Worm (Caenorhabditis elegans) whole organism, early embryonic: ENCODE data around the gene twk-2.

Experiments
- B0310.2 ChIP-seq: sonication (generic microtip); optimal IDR thresholded peaks from 2 replicates; lab custom pipeline; 2016; ENCODE audit warnings: mild to moderate bottlenecking, missing genetic modification characterization, missing compliant biosample characterization
- ama-1 ChIP-seq: fragments of 150-350 bp; optimal IDR thresholded peaks from 2 replicates; lab custom pipeline; 2014
- ceh-36 ChIP-seq: sonication (generic microtip); optimal IDR thresholded peaks from 2 replicates; lab custom pipeline; 2016; ENCODE audit warnings: missing genetic modification characterization, inconsistent platforms, missing compliant biosample characterization
- ets-7 ChIP-seq: sonication (generic microtip); optimal IDR thresholded peaks from 2 replicates; lab custom pipeline; 2016; ENCODE audit warnings: missing genotype, missing genetic modification characterization, missing compliant biosample characterization
- flt-1 ChIP-seq: fragments of 200-800 bp; sonication (Bioruptor generic); IDR thresholded peaks from 2 replicates; pipeline ENCODE4 v1.3.6; 2022; ENCODE audit warnings: missing genetic modification characterization, missing compliant biosample characterization
- hmbx-1 ChIP-seq: sonication (generic microtip); optimal IDR thresholded peaks from 2 replicates; lab custom pipeline; 2016; ENCODE audit warnings: mild to moderate bottlenecking, missing genetic modification characterization, missing compliant biosample characterization
- hnd-1 ChIP-seq: sonication (generic microtip); optimal IDR thresholded peaks from 2 replicates; lab custom pipeline; 2016; ENCODE audit warnings: missing genetic modification characterization, missing compliant biosample characterization
- scrt-1 ChIP-seq: fragments of 200-800 bp; sonication (Bioruptor generic); IDR thresholded peaks from 2 replicates; pipeline ENCODE4 v1.3.6; 2022; ENCODE audit warnings: missing genetic modification characterization, missing compliant biosample characterization
- tbx-37 ChIP-seq: fragments of 200-800 bp; sonication (Bioruptor generic); conservative IDR thresholded peaks from 2 replicates; pipeline ENCODE4 v1.3.6; 2022; ENCODE audit warnings: missing genetic modification reagents, missing genetic modification characterization, missing compliant biosample characterization
- tra-4 ChIP-seq: sonication (generic microtip); optimal IDR thresholded peaks from 2 replicates; lab custom pipeline; 2017; ENCODE audit warnings: missing genetic modification characterization, missing compliant biosample characterization

twk-2 gene

DNA sequence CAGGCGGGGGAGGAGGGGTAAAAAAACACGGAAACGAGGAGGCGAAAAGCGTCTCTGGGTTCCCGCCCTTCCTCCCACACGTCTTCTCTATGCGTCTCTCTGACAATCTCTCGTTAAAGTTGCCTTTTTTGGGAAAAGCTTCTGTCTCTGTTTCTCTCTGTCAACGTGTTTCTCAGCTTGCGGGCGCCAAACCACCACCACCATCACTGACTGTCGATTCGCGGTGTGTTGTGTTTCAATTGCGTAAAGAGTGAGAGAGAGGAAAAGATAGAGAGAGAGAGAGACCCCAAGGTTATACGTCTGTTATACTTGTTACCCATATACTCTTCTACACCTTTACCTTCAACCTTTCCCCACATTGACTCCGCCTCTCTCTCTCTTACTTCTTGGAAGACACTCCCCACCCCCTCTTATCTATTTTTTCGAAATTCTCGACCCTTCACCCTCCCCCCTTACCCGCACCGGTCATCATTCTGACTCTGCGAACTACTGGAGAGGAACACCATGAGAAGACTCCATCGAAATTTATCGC, 60.4 kb downstream of the twk-2 start, which contains the start of gene mlt-7:
TSS of gene mlt-7 (plus strand) at position 482 of the 532 bp plus-strand sequence.
- TF ChIP-seq ceh-36 (tag; lab: Kevin White, UChicago), result no peak
- no peak for TF ChIP-seq hnd-1 (tag; lab: Kevin White, UChicago)
- no peak for TF ChIP-seq flt-1 (GFP tag; lab: Robert Waterston, UW)
- no peak for TF ChIP-seq scrt-1 (GFP tag; lab: Robert Waterston, UW)
- no peak for TF ChIP-seq B0310.2 (tag; lab: Kevin White, UChicago)
- TF ChIP-seq ama-1 (lab: Kevin White, UChicago), result no peak
- TF ChIP-seq ets-7 (tag; lab: Kevin White, UChicago), result no peak
- no peak for TF ChIP-seq tra-4 (tag; lab: Kevin White, UChicago)
- no peak for TF ChIP-seq hmbx-1 (tag; lab: Kevin White, UChicago)
- TF ChIP-seq tbx-37 (GFP tag; lab: Robert Waterston, UW), result no peak
